Worm (Caenorhabditis elegans) whole organism, mixed stage, embryonic: ENCODE data around the gene cat-4.

Source experiments
- M03D4.4 ChIP-seq: sonication (generic microtip); optimal IDR thresholded peaks from 2 replicates; lab custom pipeline; 2017; ENCODE audit warnings: mild to moderate bottlenecking, missing genetic modification characterization, missing compliant biosample characterization
- bed-3 ChIP-seq: fragments of 200-800 bp; sonication (Bioruptor generic); optimal IDR thresholded peaks from 3 replicates; lab custom pipeline; 2018; ENCODE audit warnings: mild to moderate bottlenecking, missing genetic modification characterization, moderate library complexity, missing compliant biosample characterization
- blmp-1 ChIP-seq: fragments of 150-350 bp; optimal IDR thresholded peaks from 2 replicates; lab custom pipeline; 2014; ENCODE audit warnings: missing biosample characterization, missing genetic modification characterization
- ceh-39 ChIP-seq: fragments of 150-350 bp; optimal IDR thresholded peaks from 2 replicates; lab custom pipeline; 2014; ENCODE audit warnings: missing biosample characterization, missing genetic modification characterization
- ceh-43 ChIP-seq: fragments of 200-800 bp; sonication (Bioruptor generic); optimal IDR thresholded peaks from 2 replicates; lab custom pipeline; 2018; ENCODE audit warnings: mild to moderate bottlenecking, missing genetic modification characterization, moderate library complexity, missing compliant biosample characterization
- ceh-83 ChIP-seq: fragments of 200-800 bp; sonication (Bioruptor generic); optimal IDR thresholded peaks from 2 replicates; lab custom pipeline; 2018; ENCODE audit warnings: mild to moderate bottlenecking, missing genetic modification characterization, missing compliant biosample characterization
- ces-1 ChIP-seq: fragments of 150-350 bp; optimal IDR thresholded peaks from 2 replicates; lab custom pipeline; 2014; ENCODE audit warnings: missing biosample characterization, missing genetic modification reagents, missing genetic modification characterization
- cnd-1 ChIP-seq: fragments of 200-800 bp; sonication (Bioruptor generic); optimal IDR thresholded peaks from 2 replicates; lab custom pipeline; 2018; ENCODE audit warnings: mild to moderate bottlenecking, missing genetic modification characterization, missing compliant biosample characterization
- drap-1 ChIP-seq: fragments of 200-800 bp; sonication (Bioruptor generic); optimal IDR thresholded peaks from 3 replicates; lab custom pipeline; 2018; ENCODE audit warnings: mild to moderate bottlenecking, missing genetic modification characterization, missing compliant biosample characterization
- elt-1 ChIP-seq: sonication (generic microtip); optimal IDR thresholded peaks from 2 replicates; lab custom pipeline; 2017; ENCODE audit warnings: missing genetic modification characterization, mild to moderate bottlenecking, missing compliant biosample characterization, antibody characterized with exemption, moderate library complexity, borderline replicate concordance; ENCODE audit not compliant: insufficient read depth
- elt-3 ChIP-seq: fragments of 150-350 bp; optimal IDR thresholded peaks from 2 replicates; lab custom pipeline; 2014; ENCODE audit warnings: missing biosample characterization, missing genetic modification characterization
- flh-1 ChIP-seq: fragments of 200-800 bp; sonication (Bioruptor generic); optimal IDR thresholded peaks from 2 replicates; lab custom pipeline; 2018; ENCODE audit warnings: mild to moderate bottlenecking, missing genetic modification characterization, moderate library complexity, missing compliant biosample characterization
- ham-2 ChIP-seq: fragments of 200-800 bp; sonication (Bioruptor generic); optimal IDR thresholded peaks from 2 replicates; lab custom pipeline; 2018; ENCODE audit warnings: mild to moderate bottlenecking, missing genetic modification characterization, missing compliant biosample characterization
- hlh-1 ChIP-seq: fragments of 150-350 bp; optimal IDR thresholded peaks from 2 replicates; lab custom pipeline; 2014; ENCODE audit warnings: missing biosample characterization, missing genetic modification reagents, missing genetic modification characterization
- lin-13 ChIP-seq: fragments of 150-350 bp; optimal IDR thresholded peaks from 2 replicates; lab custom pipeline; 2014; ENCODE audit warnings: missing biosample characterization, missing genetic modification characterization
- lin-32 ChIP-seq: fragments of 200-800 bp; sonication (Bioruptor generic); optimal IDR thresholded peaks from 2 replicates; lab custom pipeline; 2018; ENCODE audit warnings: mild to moderate bottlenecking, missing genetic modification characterization, missing compliant biosample characterization
- lsy-2 ChIP-seq: fragments of 150-350 bp; optimal IDR thresholded peaks from 2 replicates; lab custom pipeline; 2014; ENCODE audit warnings: missing biosample characterization, missing genetic modification characterization
- mab-5 ChIP-seq: fragments of 150-350 bp; optimal IDR thresholded peaks from 2 replicates; lab custom pipeline; 2014; ENCODE audit warnings: missing biosample characterization, missing genetic modification characterization
- mep-1 ChIP-seq: fragments of 150-350 bp; optimal IDR thresholded peaks from 2 replicates; lab custom pipeline; 2017; ENCODE audit warnings: missing biosample characterization, missing genetic modification reagents, missing genetic modification characterization, inconsistent platforms
- mls-2 ChIP-seq: sonication (generic microtip); optimal IDR thresholded peaks from 2 replicates; lab custom pipeline; 2016; ENCODE audit warnings: mild to moderate bottlenecking, missing genetic modification characterization, moderate library complexity, missing compliant biosample characterization
- nhr-12 ChIP-seq: fragments of 150-350 bp; optimal IDR thresholded peaks from 2 replicates; lab custom pipeline; 2014; ENCODE audit warnings: missing biosample characterization, missing genetic modification characterization
- nhr-2 ChIP-seq: fragments of 150-350 bp; optimal IDR thresholded peaks from 2 replicates; lab custom pipeline; 2014; ENCODE audit warnings: missing biosample characterization, missing genetic modification characterization
- nhr-237 ChIP-seq: fragments of 150-350 bp; optimal IDR thresholded peaks from 2 replicates; lab custom pipeline; 2014; ENCODE audit warnings: missing biosample characterization, missing genetic modification characterization
- nhr-28 ChIP-seq: fragments of 150-350 bp; optimal IDR thresholded peaks from 2 replicates; lab custom pipeline; 2014; ENCODE audit warnings: missing biosample characterization, missing genetic modification characterization
- nhr-76 ChIP-seq: sonication (generic microtip); optimal IDR thresholded peaks from 2 replicates; lab custom pipeline; 2017; ENCODE audit warnings: missing biosample characterization, missing genetic modification characterization
- pha-4 ChIP-seq: fragments of 150-350 bp; optimal IDR thresholded peaks from 2 replicates; lab custom pipeline; 2018; ENCODE audit warnings: missing biosample characterization, missing genetic modification reagents, missing genetic modification characterization
- sem-2 ChIP-seq: fragments of 200-800 bp; sonication (Bioruptor generic); optimal IDR thresholded peaks from 2 replicates; lab custom pipeline; 2018; ENCODE audit warnings: mild to moderate bottlenecking, missing genetic modification characterization, missing compliant biosample characterization
- snpc-4 ChIP-seq: fragments of 150-350 bp; optimal IDR thresholded peaks from 2 replicates; lab custom pipeline; 2014; ENCODE audit warnings: missing biosample characterization, missing genetic modification characterization
- sptf-1 ChIP-seq: sonication (generic microtip); optimal IDR thresholded peaks from 2 replicates; lab custom pipeline; 2017; ENCODE audit warnings: mild to moderate bottlenecking, missing genetic modification characterization, moderate library complexity, missing compliant biosample characterization
- tbx-8 ChIP-seq: fragments of 200-800 bp; sonication (Bioruptor generic); optimal IDR thresholded peaks from 2 replicates; lab custom pipeline; 2018; ENCODE audit warnings: mild to moderate bottlenecking, missing genetic modification characterization, moderate library complexity, missing compliant biosample characterization
- unc-120 ChIP-seq: sonication (generic microtip); optimal IDR thresholded peaks from 2 replicates; lab custom pipeline; 2017; ENCODE audit warnings: missing genetic modification characterization, missing compliant biosample characterization; ENCODE audit not compliant: poor library complexity, severe bottlenecking
- unc-39 ChIP-seq: fragments of 150-350 bp; optimal IDR thresholded peaks from 2 replicates; lab custom pipeline; 2014; ENCODE audit warnings: missing biosample characterization, missing genetic modification characterization
- unc-62 ChIP-seq: fragments of 150-350 bp; optimal IDR thresholded peaks from 2 replicates; lab custom pipeline; 2014; ENCODE audit warnings: missing biosample characterization, missing genetic modification reagents, missing genetic modification characterization
- zip-8 ChIP-seq: fragments of 150-350 bp; optimal IDR thresholded peaks from 2 replicates; lab custom pipeline; 2014; ENCODE audit warnings: missing biosample characterization, missing genetic modification characterization
- ztf-11 ChIP-seq: fragments of 150-350 bp; optimal IDR thresholded peaks from 2 replicates; lab custom pipeline; 2014; ENCODE audit warnings: missing biosample characterization, missing genetic modification characterization

cat-4 gene

DNA sequence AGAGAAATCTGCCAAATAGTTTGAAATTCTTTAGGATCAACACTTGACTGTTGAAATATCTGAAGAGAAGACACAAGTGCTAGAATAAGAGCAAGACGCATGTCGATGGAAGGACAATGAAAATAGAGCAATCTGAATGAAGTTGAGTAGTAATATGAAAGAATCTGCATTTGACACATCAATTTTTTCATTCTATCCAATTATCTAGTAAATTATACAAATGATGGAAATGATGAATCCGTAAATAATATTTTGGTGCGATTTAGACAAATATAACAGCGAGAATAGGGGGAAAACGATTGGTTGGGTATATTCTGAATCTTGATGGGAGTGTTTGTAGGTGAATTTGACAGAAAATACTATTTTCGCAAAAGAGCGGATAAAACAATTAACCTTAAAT is 32.0 kb upstream of the cat-4 start, which contains the start of gene txt-10:
txt-10 (minus strand) TSS at position 101 of the 400 bp plus-strand sequence.
- no peak for TF ChIP-seq snpc-4
- TF ChIP-seq ceh-43 (GFP tag; lab: Kevin White, UChicago): no peak
- TF ChIP-seq drap-1 (GFP tag; lab: Kevin White, UChicago): no peak
- TF ChIP-seq mab-5 (tag; lab: Kevin White, UChicago): no peak

DNA sequence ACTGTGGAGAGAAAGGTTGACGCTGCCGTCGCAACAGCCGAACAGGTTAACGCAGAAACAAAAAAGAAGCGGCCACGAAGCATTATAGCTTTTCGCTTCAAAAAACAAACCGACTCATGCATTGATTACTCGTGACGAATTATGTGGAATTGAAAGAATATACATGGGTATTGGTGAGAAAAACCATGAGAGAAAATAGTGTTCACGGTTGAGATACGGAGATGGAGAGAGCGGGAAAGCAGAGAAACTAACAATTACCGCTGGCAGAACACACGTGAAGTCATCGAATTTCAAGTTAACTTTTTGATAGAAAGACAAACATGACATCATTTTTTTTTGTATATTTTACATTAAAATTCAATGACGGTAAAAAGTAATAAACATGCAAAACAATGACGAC is 29.4 kb upstream of the cat-4 start:
- TF ChIP-seq nhr-28 (tag; lab: Kevin White, UChicago): no peak
- no peak for TF ChIP-seq ztf-11
- no peak for TF ChIP-seq nhr-76
- TF ChIP-seq lin-13 (tag; lab: Kevin White, UChicago): no peak
- no peak for TF ChIP-seq elt-1
- TF ChIP-seq sptf-1: peak; percentile 6

- TF ChIP-seq unc-39 (tag; lab: Kevin White, UChicago) (no peak), unc-120 (tag; lab: Kevin White, UChicago) (no peak), cnd-1 (no peak), ces-1 (no peak), nhr-76 (no peak), tbx-8 (GFP tag; lab: Kevin White, UChicago) (no peak), sptf-1 (no peak), flh-1 (GFP tag; lab: Kevin White, UChicago) (no peak)
Observed at ce11 chrV:10536095-10536691, 28.5 kb upstream of the cat-4 start, which contains the start of gene ppm-1.A. Gene ppm-1.A, minus strand, starts transcription at chrV:10536388.

DNA sequence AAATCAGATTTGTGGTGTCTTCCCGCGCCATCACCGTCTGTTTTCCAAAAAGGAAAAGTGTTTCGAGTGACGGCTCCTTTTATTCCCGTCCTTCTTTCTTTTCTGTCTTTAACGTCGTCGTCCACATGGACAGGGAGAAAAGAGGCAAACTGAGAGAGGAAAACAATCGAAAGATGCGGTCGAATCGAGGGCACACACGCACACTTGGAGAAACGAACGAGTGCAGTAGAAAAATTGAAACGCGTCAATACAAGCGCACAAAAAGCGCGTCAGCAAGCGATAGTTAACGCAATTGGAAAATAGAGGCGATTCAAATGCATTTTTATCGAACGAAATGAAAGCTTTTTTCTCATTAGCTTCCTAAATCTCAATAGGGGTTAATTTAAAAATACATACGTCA is 27.9 kb upstream of the cat-4 start:
- TF ChIP-seq sem-2 (GFP tag; lab: Kevin White, UChicago) (no peak), pha-4 (tag; lab: Kevin White, UChicago) (peak; percentile 72), nhr-28 (tag; lab: Kevin White, UChicago) (no peak), M03D4.4 (tag; lab: Kevin White, UChicago) (peak; percentile 17), nhr-237 (peak; percentile 42), unc-62 (GFP tag; lab: Kevin White, UChicago) (peak; percentile 6), ztf-11 (no peak), mep-1 (tag; lab: Kevin White, UChicago) (peak; percentile 82), unc-39 (tag; lab: Kevin White, UChicago) (no peak), nhr-12 (tag; lab: Kevin White, UChicago) (no peak), ceh-39 (peak; percentile 30), tbx-8 (GFP tag; lab: Kevin White, UChicago) (no peak), zip-8 (tag; lab: Kevin White, UChicago) (no peak), lsy-2 (peak; percentile 78), elt-1 (no peak), hlh-1 (peak; percentile 58), lin-32 (GFP tag; lab: Kevin White, UChicago) (no peak), nhr-76 (no peak), mls-2 (tag; lab: Kevin White, UChicago) (no peak), bed-3 (GFP tag; lab: Kevin White, UChicago) (no peak), ceh-43 (GFP tag; lab: Kevin White, UChicago) (no peak), ceh-83 (GFP tag; lab: Kevin White, UChicago) (no peak), unc-120 (tag; lab: Kevin White, UChicago) (peak; percentile 28), flh-1 (GFP tag; lab: Kevin White, UChicago) (no peak), lin-13 (tag; lab: Kevin White, UChicago) (peak; percentile 67), nhr-2 (tag; lab: Kevin White, UChicago) (no peak), mab-5 (tag; lab: Kevin White, UChicago) (no peak), blmp-1 (tag; lab: Kevin White, UChicago) (no peak), ham-2 (peak; percentile 34), sptf-1 (peak; percentile 45), elt-3 (no peak), drap-1 (GFP tag; lab: Kevin White, UChicago) (peak; percentile 36), ces-1 (peak; percentile 93), snpc-4 (no peak), cnd-1 (no peak)
